Worm (Caenorhabditis elegans) whole organism, L1 larva: ENCODE data around the gene clik-2.
A peak's percentile ranks its signal among the peaks of the same experiment; 100 is the strongest.

Source experiments
- C34B4.2 ChIP-seq: sonication (generic microtip); optimal IDR thresholded peaks from 2 replicates; lab custom pipeline; 2017; ENCODE audit warnings: mild to moderate bottlenecking, missing genetic modification characterization, missing compliant biosample characterization
- alr-1 ChIP-seq: fragments of 200-800 bp; sonication (Bioruptor generic); optimal IDR thresholded peaks from 2 replicates; lab custom pipeline; 2018; ENCODE audit warnings: borderline replicate concordance, mild to moderate bottlenecking, missing genetic modification characterization, missing compliant biosample characterization
- blmp-1 ChIP-seq: fragments of 150-350 bp; optimal IDR thresholded peaks from 2 replicates; lab custom pipeline; 2014; ENCODE audit warnings: missing biosample characterization, missing genetic modification characterization
- ceh-82 ChIP-seq, 3 experiments: fragments of 150-350 bp in 1 of 3; sonication (generic microtip) in 2 of 3; optimal IDR thresholded peaks; 2 replicates each; lab custom pipeline; 2014 to 2017; ENCODE audit warnings: missing biosample characterization in 3 of 3, missing genetic modification characterization in 3 of 3
- efl-1 ChIP-seq, 4 experiments: fragments of 150-350 bp; optimal IDR thresholded peaks in 3 of 4; peaks in 1 of 4; 1 replicate in 1 of 4; 2 replicates in 3 of 4; lab custom pipeline; 2014; ENCODE audit warnings: missing biosample characterization in 2 of 4, missing genetic modification characterization in 2 of 4, missing genetic modification reagents in 2 of 4
- egl-13 ChIP-seq: sonication (generic microtip); optimal IDR thresholded peaks from 2 replicates; lab custom pipeline; 2016; ENCODE audit warnings: missing genotype, missing genetic modification reagents, missing genetic modification characterization, missing compliant biosample characterization
- egl-27 ChIP-seq, 2 experiments: fragments of 150-350 bp in 1 of 2; sonication (generic microtip); optimal IDR thresholded peaks; 3 replicates each; lab custom pipeline; 2017 to 2018; ENCODE audit warnings: missing biosample characterization in 2 of 2, missing genetic modification characterization in 2 of 2, missing genetic modification reagents in 2 of 2
- elt-2 ChIP-seq: sonication (generic microtip); optimal IDR thresholded peaks from 2 replicates; lab custom pipeline; 2016; ENCODE audit warnings: missing genetic modification characterization, mild to moderate bottlenecking, inconsistent platforms, missing compliant biosample characterization, missing genetic modification reagents
- fkh-8 ChIP-seq: sonication (generic microtip); optimal IDR thresholded peaks from 2 replicates; lab custom pipeline; 2016; ENCODE audit warnings: mild to moderate bottlenecking, missing genetic modification characterization, missing compliant biosample characterization
- grh-1 ChIP-seq: fragments of 200-800 bp; sonication (Bioruptor generic); IDR thresholded peaks from 2 replicates; pipeline ENCODE4 v1.3.6; 2022; ENCODE audit warnings: missing genetic modification reagents, missing genetic modification characterization, missing compliant biosample characterization
- hlh-17 ChIP-seq: fragments of 200-800 bp; sonication (Bioruptor generic); optimal IDR thresholded peaks from 2 replicates; lab custom pipeline; 2018; ENCODE audit warnings: missing genetic modification characterization, mild to moderate bottlenecking, missing compliant biosample characterization, moderate library complexity, borderline replicate concordance
- hlh-4 ChIP-seq: sonication (generic microtip); optimal IDR thresholded peaks from 2 replicates; lab custom pipeline; 2016; ENCODE audit warnings: mild to moderate bottlenecking, missing genetic modification characterization, missing compliant biosample characterization
- jun-1 ChIP-seq: fragments of 150-350 bp; optimal IDR thresholded peaks from 2 replicates; lab custom pipeline; 2014; ENCODE audit warnings: missing biosample characterization, missing genetic modification reagents, missing genetic modification characterization
- lin-35 ChIP-seq, 2 experiments: fragments of 150-350 bp; optimal IDR thresholded peaks; 2 replicates each; lab custom pipeline; 2014; ENCODE audit warnings: missing biosample characterization in 2 of 2, missing genetic modification characterization in 2 of 2, missing genetic modification reagents in 2 of 2
- lir-3 ChIP-seq: sonication (generic microtip); optimal IDR thresholded peaks from 2 replicates; lab custom pipeline; 2016; ENCODE audit warnings: mild to moderate bottlenecking, missing genetic modification characterization, moderate library complexity, missing compliant biosample characterization; ENCODE audit not compliant: poor library complexity
- lsy-2 ChIP-seq, 2 experiments: fragments of 150-350 bp; optimal IDR thresholded peaks; 2 replicates each; lab custom pipeline; 2014; ENCODE audit warnings: missing biosample characterization in 2 of 2, missing genetic modification characterization in 2 of 2
- mab-9 ChIP-seq: fragments of 200-800 bp; sonication (Bioruptor generic); IDR thresholded peaks from 2 replicates; pipeline ENCODE4 v1.3.6; 2022; ENCODE audit warnings: missing genetic modification reagents, missing genetic modification characterization, missing compliant biosample characterization
- mdl-1 ChIP-seq, 2 experiments: fragments of 150-350 bp; optimal IDR thresholded peaks; 2 replicates each; lab custom pipeline; 2014 to 2017; ENCODE audit warnings: missing biosample characterization in 2 of 2, missing genetic modification characterization in 2 of 2, inconsistent platforms in 1 of 2
- mep-1 ChIP-seq: fragments of 150-350 bp; optimal IDR thresholded peaks from 2 replicates; lab custom pipeline; 2014; ENCODE audit warnings: missing biosample characterization, missing genetic modification characterization
- nhr-12 ChIP-seq: sonication (generic microtip); optimal IDR thresholded peaks from 2 replicates; lab custom pipeline; 2017; ENCODE audit warnings: missing biosample characterization, missing genetic modification characterization
- nhr-19 ChIP-seq: fragments of 200-800 bp; sonication (Bioruptor generic); conservative IDR thresholded peaks from 2 replicates; pipeline ENCODE4 v1.3.6; 2022; ENCODE audit warnings: missing genetic modification characterization, missing compliant biosample characterization
- nhr-85 ChIP-seq: sonication (generic microtip); peaks from one replicate; lab custom pipeline; 2016; ENCODE audit warnings: missing genetic modification characterization, inconsistent platforms, missing compliant biosample characterization
- pag-3 ChIP-seq: sonication (generic microtip); optimal IDR thresholded peaks from 2 replicates; lab custom pipeline; 2017; ENCODE audit warnings: missing genetic modification characterization, mild to moderate bottlenecking, missing compliant biosample characterization, antibody characterized with exemption, borderline replicate concordance; ENCODE audit not compliant: insufficient read depth
- pqm-1 ChIP-seq: sonication (generic microtip); optimal IDR thresholded peaks from 3 replicates; lab custom pipeline; 2017; ENCODE audit warnings: missing biosample characterization, missing genetic modification characterization
- snpc-4 ChIP-seq: fragments of 150-350 bp; optimal IDR thresholded peaks from 2 replicates; lab custom pipeline; 2014; ENCODE audit warnings: missing biosample characterization, missing genetic modification characterization
- unc-30 ChIP-seq: sonication (generic microtip); optimal IDR thresholded peaks from 2 replicates; lab custom pipeline; 2017; ENCODE audit warnings: missing biosample characterization, missing genetic modification characterization
- unc-62 ChIP-seq: fragments of 150-350 bp; optimal IDR thresholded peaks from 2 replicates; lab custom pipeline; 2014; ENCODE audit warnings: missing biosample characterization, missing genetic modification reagents, missing genetic modification characterization
- unc-86 ChIP-seq: sonication (generic microtip); optimal IDR thresholded peaks from 2 replicates; lab custom pipeline; 2016; ENCODE audit warnings: missing genetic modification characterization, missing compliant biosample characterization
- unc-98 ChIP-seq: fragments of 200-800 bp; sonication (Bioruptor generic); IDR thresholded peaks from 2 replicates; pipeline ENCODE4 v1.3.6; 2022; ENCODE audit warnings: missing genetic modification characterization, missing compliant biosample characterization
- xbp-1 ChIP-seq: sonication (generic microtip); optimal IDR thresholded peaks from 2 replicates; lab custom pipeline; 2016; ENCODE audit warnings: missing genetic modification characterization, missing compliant biosample characterization
- zip-4 ChIP-seq: fragments of 200-800 bp; sonication (Bioruptor generic); optimal IDR thresholded peaks from 2 replicates; lab custom pipeline; 2018; ENCODE audit warnings: mild to moderate bottlenecking, missing genetic modification characterization, moderate library complexity, missing compliant biosample characterization

Gene clik-2

DNA sequence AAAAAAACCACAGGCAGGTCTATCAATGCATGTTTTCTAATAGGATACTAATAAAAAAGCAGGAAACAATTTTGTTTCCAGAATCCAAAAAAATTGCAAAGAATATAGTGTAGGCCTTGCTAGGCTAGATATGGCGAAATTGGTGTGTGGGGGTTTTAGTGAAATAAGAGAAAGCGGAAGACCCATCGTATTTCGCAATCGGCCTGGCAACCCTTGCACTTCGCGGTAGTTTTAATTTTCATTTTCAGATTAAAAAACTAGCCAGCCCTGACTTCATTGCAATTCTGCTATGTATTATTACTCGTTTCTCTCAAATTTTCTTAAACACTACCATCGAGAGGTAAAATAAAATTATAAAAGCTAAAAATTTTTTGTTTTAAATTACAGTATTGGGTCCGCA, 14.1 kb downstream of the clik-2 start:
- no peak for TF ChIP-seq jun-1 (tag; lab: Kevin White, UChicago)
- no peak for TF ChIP-seq nhr-12 (tag; lab: Kevin White, UChicago)
- no peak for TF ChIP-seq unc-86 (tag; lab: Kevin White, UChicago)
- no peak for TF ChIP-seq unc-30 (tag; lab: Kevin White, UChicago)
- peak in 1 of 3 experiments; percentile 19 for TF ChIP-seq ceh-82 (tag; optimal IDR thresholded peaks at IDR 0.05; lab: Kevin White, UChicago)
- TF ChIP-seq efl-1 (optimal IDR thresholded peaks at IDR 0.05; lab: Kevin White, UChicago): no peak
- TF ChIP-seq efl-1 (GFP tag; optimal IDR thresholded peaks at IDR 0.05 in 1 of 2; lab: Kevin White, UChicago): peak in 1 of 2 experiments; percentile 68

DNA sequence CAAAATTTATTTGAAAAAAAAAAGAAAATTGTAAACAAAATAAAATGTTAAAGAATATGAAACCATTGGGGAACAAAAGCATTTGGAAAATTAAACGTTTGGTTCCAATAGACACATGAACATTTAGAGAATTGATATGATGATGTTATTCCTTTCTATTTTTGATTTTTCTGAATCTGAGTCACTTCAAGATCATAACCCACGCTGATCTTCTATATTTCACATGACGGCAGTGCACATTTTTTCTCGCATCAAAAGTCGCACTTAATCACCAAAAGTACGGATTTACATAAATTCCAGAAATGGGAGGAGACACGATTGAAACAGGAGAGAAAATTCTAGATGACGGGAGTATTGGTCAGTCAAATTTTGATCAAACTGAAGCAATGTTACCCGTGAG, 16.3 kb downstream of the clik-2 start, which contains the start of gene F27D9.2:
TSS of gene F27D9.2 (plus strand) at position 301 of the 400 bp plus-strand sequence.
- TF ChIP-seq lir-3 (tag; lab: Kevin White, UChicago): no peak
- no peak for TF ChIP-seq pqm-1 (tag; lab: Kevin White, UChicago)
- TF ChIP-seq unc-62 (GFP tag; lab: Kevin White, UChicago): no peak

DNA sequence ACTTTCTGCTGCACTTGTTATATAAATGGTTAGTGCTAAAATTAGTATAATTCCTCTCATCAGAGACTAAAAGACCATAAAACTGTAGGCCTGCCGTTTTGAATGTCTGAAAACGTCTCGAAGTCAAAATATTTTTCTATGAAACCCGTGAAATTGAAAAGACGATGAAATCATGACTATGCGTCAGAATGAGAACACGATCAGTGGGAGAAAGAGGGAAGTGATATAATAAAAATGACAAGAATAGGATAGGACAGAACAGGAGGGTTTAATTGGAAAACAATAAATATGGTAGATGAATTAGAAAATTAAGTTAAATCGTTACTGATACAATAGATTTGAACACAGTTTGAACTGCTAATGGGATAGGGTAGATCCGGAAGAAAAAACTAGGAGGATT, 18.4 kb downstream of the clik-2 start, which contains the start of gene F27D9.7:
TSS of gene F27D9.7 (minus strand) at position 101 of the 400 bp plus-strand sequence.
- TF ChIP-seq ceh-82 (tag; optimal IDR thresholded peaks at IDR 0.05; lab: Kevin White, UChicago): no peak
- no peak for TF ChIP-seq egl-27 (tag; optimal IDR thresholded peaks at IDR 0.05; lab: Kevin White, UChicago)
- peak; percentile 22 for TF ChIP-seq blmp-1 (tag; lab: Kevin White, UChicago)

ce11 chrX:7667394-7668089, 21.5 kb downstream of the clik-2 start, which contains the start of gene F27D9.13:
F27D9.13 (minus strand) TSS chrX:7667444.
- TF ChIP-seq hlh-4 (no peak), pag-3 (tag; lab: Kevin White, UChicago) (no peak), hlh-17 (GFP tag; lab: Kevin White, UChicago) (no peak), alr-1 (tag; lab: Kevin White, UChicago) (no peak), pqm-1 (tag; lab: Kevin White, UChicago) (no peak), egl-13 (tag; lab: Kevin White, UChicago) (no peak), unc-98 (GFP tag; lab: Robert Waterston, UW) (no peak), nhr-12 (tag; lab: Kevin White, UChicago) (no peak), nhr-19 (GFP tag; lab: Robert Waterston, UW) (no peak), mdl-1 (tag; optimal IDR thresholded peaks at IDR 0.05; lab: Kevin White, UChicago) (no peak), elt-2 (tag; lab: Kevin White, UChicago) (no peak), C34B4.2 (tag; lab: Kevin White, UChicago) (no peak), snpc-4 (tag; lab: Kevin White, UChicago) (no peak)

DNA sequence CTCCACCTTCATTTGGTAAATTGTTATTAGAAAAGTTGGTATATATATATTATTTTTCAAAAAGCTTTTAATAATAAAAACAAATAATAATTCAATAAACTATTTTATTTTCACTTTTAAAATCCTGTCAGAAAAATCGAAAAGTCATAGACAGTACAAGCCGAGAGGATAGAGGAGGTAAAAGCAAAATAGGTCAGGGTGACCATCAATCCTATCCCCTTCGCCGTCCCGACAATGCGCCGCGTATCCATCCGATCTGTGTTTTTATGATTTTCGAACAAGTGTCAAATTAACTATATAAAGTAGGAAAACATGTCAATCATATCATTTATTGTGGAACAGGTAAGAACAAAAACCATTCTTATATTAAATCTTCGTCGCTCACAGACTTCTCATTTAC, 23.6 kb downstream of the clik-2 start:
- TF ChIP-seq mab-9: no peak
- no peak for TF ChIP-seq lin-35 (GFP tag; optimal IDR thresholded peaks at IDR 0.05; lab: Kevin White, UChicago)
- no peak for TF ChIP-seq lsy-2 (tag; optimal IDR thresholded peaks at IDR 0.05; lab: Kevin White, UChicago)
- TF ChIP-seq grh-1: no peak
- no peak for TF ChIP-seq fkh-8 (tag; lab: Kevin White, UChicago)
- TF ChIP-seq mep-1 (tag; lab: Kevin White, UChicago): peak; percentile 4
- TF ChIP-seq zip-4: no peak
- TF ChIP-seq nhr-85 (tag; lab: Kevin White, UChicago): no peak
- peak; percentile 95 for TF ChIP-seq blmp-1 (tag; lab: Kevin White, UChicago)
- no peak for TF ChIP-seq xbp-1 (tag; lab: Kevin White, UChicago)
- no peak for TF ChIP-seq mdl-1 (tag; optimal IDR thresholded peaks at IDR 0.05; lab: Kevin White, UChicago)
